Fruit fly (Drosophila melanogaster) whole organism, embryonic: ENCODE results near the gene CG17666.

Experiments
- Antp ChIP-seq: fragments of 200-800 bp; sonication (Bioruptor generic); optimal IDR thresholded peaks from 3 replicates; lab custom pipeline; 2016; ENCODE audit warnings: missing biosample characterization, missing genetic modification characterization
- Awh ChIP-seq: fragments of 200-800 bp; sonication (Bioruptor generic); IDR thresholded peaks from 2 replicates; pipeline ENCODE4, ENCODE4 v1.3.6; 2022; ENCODE audit warnings: missing biosample characterization, missing genetic modification characterization
- CG10147 ChIP-seq: fragments of 200-800 bp; sonication (Bioruptor generic); optimal IDR thresholded peaks from 2 replicates; lab custom pipeline; 2019; ENCODE audit warnings: missing biosample characterization, mild to moderate bottlenecking, missing genetic modification characterization, moderate library complexity
- CG10462 ChIP-seq: fragments of 200-800 bp; sonication (Bioruptor generic); optimal IDR thresholded peaks from 2 replicates; lab custom pipeline; 2016; ENCODE audit warnings: missing biosample characterization, missing genetic modification characterization
- CG11093 ChIP-seq: fragments of 200-800 bp; sonication (Bioruptor generic); IDR thresholded peaks from 3 replicates; pipeline ENCODE4 v1.3.6; 2022; ENCODE audit warnings: missing biosample characterization, missing genetic modification characterization
- CG11456 ChIP-seq: fragments of 200-800 bp; sonication (Bioruptor generic); IDR thresholded peaks from 3 replicates; pipeline ENCODE4 v1.3.6; 2022; ENCODE audit warnings: missing biosample characterization, missing genetic modification characterization
- CG11695 ChIP-seq: fragments of 200-800 bp; sonication (Bioruptor generic); IDR thresholded peaks from 3 replicates; pipeline ENCODE4 v1.3.6; 2022; ENCODE audit warnings: missing biosample characterization, missing genetic modification characterization
- CG13624 ChIP-seq: fragments of 200-800 bp; sonication (Bioruptor generic); optimal IDR thresholded peaks from 2 replicates; lab custom pipeline; 2016; ENCODE audit warnings: missing biosample characterization, missing genetic modification characterization
- CG17385 ChIP-seq: fragments of 200-800 bp; sonication (Bioruptor generic); optimal IDR thresholded peaks from 3 replicates; lab custom pipeline; 2018; ENCODE audit warnings: missing biosample characterization, mild to moderate bottlenecking, missing genetic modification characterization
- CG18011 ChIP-seq: fragments of 200-800 bp; sonication (Bioruptor generic); optimal IDR thresholded peaks from 2 replicates; lab custom pipeline; 2017; ENCODE audit warnings: missing biosample characterization, missing genetic modification characterization, mild to moderate bottlenecking, moderate library complexity, missing genotype
- CG2116 ChIP-seq: fragments of 200-800 bp; sonication (Bioruptor generic); optimal IDR thresholded peaks from 3 replicates; lab custom pipeline; 2018; ENCODE audit warnings: missing biosample characterization, mild to moderate bottlenecking, missing genetic modification characterization
- CG2678 ChIP-seq: fragments of 200-800 bp; sonication (Bioruptor generic); optimal IDR thresholded peaks from 3 replicates; lab custom pipeline; 2019; ENCODE audit warnings: missing biosample characterization, mild to moderate bottlenecking, missing genetic modification characterization, moderate library complexity
- CG2875 ChIP-seq: fragments of 200-800 bp; sonication (Bioruptor generic); optimal IDR thresholded peaks from 2 replicates; lab custom pipeline; 2017; ENCODE audit warnings: missing biosample characterization, mild to moderate bottlenecking, missing genetic modification characterization, missing genetic modification reagents
- CG32532 ChIP-seq: fragments of 200-800 bp; sonication (Bioruptor generic); IDR thresholded peaks from 2 replicates; pipeline ENCODE4 v1.3.6; 2022; ENCODE audit warnings: missing biosample characterization, missing genetic modification characterization
- CG34376 ChIP-seq: fragments of 200-800 bp; sonication (Bioruptor generic); optimal IDR thresholded peaks from 2 replicates; lab custom pipeline; 2018; ENCODE audit warnings: missing biosample characterization, mild to moderate bottlenecking, missing genetic modification characterization
- CG34422 ChIP-seq: fragments of 200-800 bp; sonication (Bioruptor generic); IDR thresholded peaks from 3 replicates; pipeline ENCODE4 v1.3.6; 2022; ENCODE audit warnings: missing biosample characterization, missing genetic modification characterization
- CG7745 ChIP-seq: fragments of 200-800 bp; sonication (Bioruptor generic); optimal IDR thresholded peaks from 2 replicates; lab custom pipeline; 2018; ENCODE audit warnings: missing biosample characterization, mild to moderate bottlenecking, missing genetic modification characterization, moderate library complexity
- CG7987 ChIP-seq: fragments of 200-800 bp; sonication (Bioruptor generic); optimal IDR thresholded peaks from 2 replicates; lab custom pipeline; 2018; ENCODE audit warnings: missing biosample characterization, mild to moderate bottlenecking, missing genetic modification characterization, moderate library complexity
- CG8281 ChIP-seq: fragments of 200-800 bp; sonication (Bioruptor generic); optimal IDR thresholded peaks from 2 replicates; lab custom pipeline; 2018; ENCODE audit warnings: missing biosample characterization, mild to moderate bottlenecking, missing genetic modification characterization, moderate library complexity
- CTCF ChIP-seq: fragments of 200-800 bp; sonication (Bioruptor generic); optimal IDR thresholded peaks from 2 replicates; lab custom pipeline; 2017; ENCODE audit warnings: missing biosample characterization, mild to moderate bottlenecking, missing genetic modification characterization, moderate library complexity
- Deaf1 ChIP-seq: fragments of 200-800 bp; optimal IDR thresholded peaks from 3 replicates; lab custom pipeline; 2019; ENCODE audit warnings: missing biosample characterization, mild to moderate bottlenecking, missing genetic modification characterization, moderate library complexity
- E2f2 ChIP-seq: fragments of 200-800 bp; sonication (Bioruptor generic); IDR thresholded peaks from 2 replicates; pipeline ENCODE4 v1.3.6; 2022; ENCODE audit warnings: missing biosample characterization, missing genetic modification characterization
- Mes4 ChIP-seq: fragments of 200-800 bp; sonication (Bioruptor generic); optimal IDR thresholded peaks from 2 replicates; lab custom pipeline; 2016; ENCODE audit warnings: missing biosample characterization, missing genetic modification characterization
- Myb ChIP-seq: fragments of 200-800 bp; sonication (Bioruptor generic); optimal IDR thresholded peaks from 2 replicates; lab custom pipeline; 2016; ENCODE audit warnings: missing biosample characterization, missing genetic modification characterization
- Nf-YB ChIP-seq: fragments of 200-800 bp; sonication (Bioruptor generic); optimal IDR thresholded peaks from 3 replicates; lab custom pipeline; 2019; ENCODE audit warnings: missing biosample characterization, mild to moderate bottlenecking, missing genetic modification characterization, moderate library complexity
- NfI ChIP-seq: fragments of 200-800 bp; sonication (Bioruptor generic); optimal IDR thresholded peaks from 3 replicates; lab custom pipeline; 2018; ENCODE audit warnings: missing biosample characterization, mild to moderate bottlenecking, missing genetic modification characterization, moderate library complexity
- Pdp1 ChIP-seq, 2 experiments: fragments of 200-800 bp; sonication (Bioruptor generic); optimal IDR thresholded peaks; 3 replicates each; lab custom pipeline; 2016; ENCODE audit warnings: missing biosample characterization in 2 of 2, missing genetic modification characterization in 2 of 2, mild to moderate bottlenecking in 1 of 2, moderate library complexity in 1 of 2
- Rx ChIP-seq: fragments of 200-800 bp; sonication (Bioruptor generic); IDR thresholded peaks from 2 replicates; pipeline ENCODE4 v1.3.6; 2022; ENCODE audit warnings: missing biosample characterization, missing genetic modification characterization
- Scr ChIP-seq: fragments of 200-800 bp; sonication (Bioruptor generic); IDR thresholded peaks from 2 replicates; pipeline ENCODE4 v1.3.6; 2022; ENCODE audit warnings: missing biosample characterization, missing genetic modification characterization; ENCODE audit not compliant: partially characterized antibody
- Trl ChIP-seq, 3 experiments: fragments of >200 bp in 2 of 3; fragments of 200-800 bp in 1 of 3; sonication (Bioruptor generic) in 1 of 3; optimal IDR thresholded peaks; 2 replicates in 1 of 3; 3 replicates in 2 of 3; lab custom pipeline; 2016 to 2017; ENCODE audit warnings: missing biosample characterization in 1 of 3, missing genetic modification characterization in 1 of 3
- Vsx1 ChIP-seq: fragments of 200-800 bp; sonication (Bioruptor generic); optimal IDR thresholded peaks from 2 replicates; lab custom pipeline; 2017; ENCODE audit warnings: missing biosample characterization, mild to moderate bottlenecking, missing genetic modification characterization, missing genetic modification reagents
- ci ChIP-seq: fragments of 200-800 bp; sonication (Bioruptor generic); IDR thresholded peaks from 3 replicates; pipeline ENCODE4 v1.3.6; 2022; ENCODE audit warnings: missing biosample characterization, missing genetic modification characterization
- corto ChIP-seq: fragments of 200-800 bp; sonication (Bioruptor generic); optimal IDR thresholded peaks from 2 replicates; lab custom pipeline; 2016; ENCODE audit warnings: missing biosample characterization, mild to moderate bottlenecking, missing genetic modification characterization, moderate library complexity
- cwo ChIP-seq: fragments of 200-800 bp; sonication (Bioruptor generic); optimal IDR thresholded peaks from 3 replicates; lab custom pipeline; 2017; ENCODE audit warnings: missing biosample characterization, missing genetic modification characterization, mild to moderate bottlenecking, moderate library complexity, missing genetic modification reagents
- gro ChIP-seq: fragments of 200-800 bp; sonication (Bioruptor generic); optimal IDR thresholded peaks from 2 replicates; lab custom pipeline; 2016; ENCODE audit warnings: missing biosample characterization, missing genetic modification characterization
- gsb ChIP-seq: fragments of 200-800 bp; sonication (Bioruptor generic); IDR thresholded peaks from 2 replicates; pipeline ENCODE4 v1.3.6; 2022; ENCODE audit warnings: missing biosample characterization, missing genetic modification characterization
- gsb-n ChIP-seq: fragments of 200-800 bp; sonication (Bioruptor generic); optimal IDR thresholded peaks from 3 replicates; lab custom pipeline; 2018; ENCODE audit warnings: missing biosample characterization, mild to moderate bottlenecking, missing genetic modification characterization
- kni ChIP-seq: fragments of 200-800 bp; sonication (Bioruptor generic); optimal IDR thresholded peaks from 3 replicates; lab custom pipeline; 2017; ENCODE audit warnings: mild to moderate bottlenecking, missing biosample characterization, missing genetic modification reagents, missing genetic modification characterization
- lilli ChIP-seq: fragments of 200-800 bp; sonication (Bioruptor generic); optimal IDR thresholded peaks from 3 replicates; lab custom pipeline; 2016; ENCODE audit warnings: missing biosample characterization, missing genetic modification characterization
- nau ChIP-seq: fragments of 200-800 bp; sonication (Bioruptor generic); optimal IDR thresholded peaks from 3 replicates; lab custom pipeline; 2017; ENCODE audit warnings: missing biosample characterization, mild to moderate bottlenecking, missing genetic modification characterization, missing genetic modification reagents
- rib ChIP-seq: fragments of 200-800 bp; sonication (Bioruptor generic); IDR thresholded peaks from 2 replicates; pipeline ENCODE4 v1.3.6; 2022; ENCODE audit warnings: missing biosample characterization, missing genetic modification characterization
- row ChIP-seq: fragments of 200-800 bp; sonication (Bioruptor generic); IDR thresholded peaks from 3 replicates; pipeline ENCODE4 v1.3.6; 2022; ENCODE audit warnings: missing biosample characterization, missing genetic modification characterization
- schlank ChIP-seq: fragments of 200-800 bp; sonication (Bioruptor generic); optimal IDR thresholded peaks from 2 replicates; lab custom pipeline; 2018; ENCODE audit warnings: missing biosample characterization, mild to moderate bottlenecking, missing genetic modification characterization
- sens ChIP-seq: fragments of 200-800 bp; sonication (Bioruptor generic); peaks from one replicate; lab custom pipeline; 2016; ENCODE audit warnings: missing biosample characterization, missing genetic modification characterization
- seq ChIP-seq: fragments of 200-800 bp; sonication (Bioruptor generic); IDR thresholded peaks from 2 replicates; pipeline ENCODE4 v1.3.6; 2022; ENCODE audit warnings: missing biosample characterization, missing genetic modification characterization
- sug ChIP-seq: fragments of 200-800 bp; optimal IDR thresholded peaks from 2 replicates; lab custom pipeline; 2019; ENCODE audit warnings: missing biosample characterization, mild to moderate bottlenecking, missing genetic modification characterization, moderate library complexity
- tll ChIP-seq, 2 experiments: fragments of 200-800 bp in 1 of 2; fragments of >200 bp in 1 of 2; sonication (Bioruptor generic) in 1 of 2; optimal IDR thresholded peaks; 2 replicates each; lab custom pipeline; 2017 to 2019; ENCODE audit warnings: missing biosample characterization in 2 of 2, missing genetic modification characterization in 2 of 2, mild to moderate bottlenecking in 1 of 2, moderate library complexity in 1 of 2
- zen2 ChIP-seq: fragments of 200-800 bp; sonication (Bioruptor generic); IDR thresholded peaks from 3 replicates; pipeline ENCODE4 v1.3.6; 2022; ENCODE audit warnings: missing biosample characterization, missing genetic modification characterization; ENCODE audit not compliant: partially characterized antibody
- zfh1 ChIP-seq: fragments of 200-800 bp; sonication (Bioruptor generic); IDR thresholded peaks from 3 replicates; pipeline ENCODE4 v1.3.6; 2022; ENCODE audit warnings: missing biosample characterization, missing genetic modification characterization

CG17666 gene

DNA sequence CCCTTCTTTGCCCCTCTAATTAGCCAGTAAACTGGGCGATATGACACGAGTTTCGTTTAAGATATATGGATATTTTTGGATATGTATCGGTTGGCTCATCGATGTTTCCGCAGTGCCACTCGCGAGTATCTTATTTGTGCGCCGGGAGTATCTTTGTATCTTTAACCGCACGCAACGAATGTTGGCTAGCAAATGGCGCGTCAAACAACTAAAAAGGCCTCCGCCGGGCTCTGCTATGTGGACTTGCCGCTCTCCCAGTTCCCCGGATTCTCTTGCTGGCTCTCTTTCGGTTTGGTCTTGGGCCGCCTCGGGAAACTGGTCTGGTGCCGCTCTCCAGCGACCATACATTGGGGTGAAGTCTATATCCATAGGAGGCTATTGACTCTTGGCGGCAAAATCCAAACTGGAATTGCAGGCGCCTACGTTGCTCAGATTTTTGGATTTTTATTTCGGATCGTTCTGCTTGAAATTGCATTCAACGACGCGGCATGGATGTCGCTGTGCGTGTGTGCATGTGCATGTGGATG, 51.3 kb downstream of the CG17666 start:
- TF ChIP-seq schlank (no peak), CG8281 (tag; lab: Kevin White, UChicago) (no peak), ci (GFP tag; lab: Robert Waterston, UW) (peak; percentile 78; the same call in 2 of the 3 replicates), CG13624 (GFP tag; lab: Kevin White, UChicago) (no peak), CG34376 (GFP tag; lab: Kevin White, UChicago) (peak; percentile 41), CG11093 (GFP tag; lab: Robert Waterston, UW) (no peak), sug (tag; lab: Kevin White, UChicago) (peak; percentile 12), Pdp1 (GFP tag; optimal IDR thresholded peaks at IDR 0.05; lab: Kevin White, UChicago) (peak in 1 of 2 experiments; percentile 20), Scr (0 out of 2 replicates have a peak, but pooled peaks have one; percentile 31), tll (GFP tag; optimal IDR thresholded peaks at IDR 0.05; lab: Kevin White, UChicago) (no peak), CG11456 (GFP tag; lab: Robert Waterston, UW) (no peak), Myb (GFP tag; lab: Kevin White, UChicago) (no peak), zfh1 (GFP tag; lab: Robert Waterston, UW) (0 out of 3 replicates have a peak, but pooled peaks have one; percentile 9), CG32532 (GFP tag; lab: Robert Waterston, UW) (peak; percentile 43; the same call in 1 of the 2 replicates), CG10147 (peak; percentile 10), Trl (optimal IDR thresholded peaks at IDR 0.05; lab: Kevin White, UChicago) (peak; percentile 79 to 88), Trl (GFP tag; optimal IDR thresholded peaks at IDR 0.05; lab: Kevin White, UChicago) (peak; percentile 12), gro (GFP tag; lab: Kevin White, UChicago) (peak; percentile 7), nau (GFP tag; lab: Kevin White, UChicago) (peak; percentile 31), zen2 (GFP tag; lab: Robert Waterston, UW) (0 out of 3 replicates have a peak, but pooled peaks have one; percentile 43), CG2116 (no peak), Nf-YB (no peak), CG10462 (GFP tag; lab: Kevin White, UChicago) (no peak), kni (GFP tag; lab: Kevin White, UChicago) (peak; percentile 75), gsb-n (tag; lab: Kevin White, UChicago) (no peak), CG7745 (tag; lab: Kevin White, UChicago) (peak; percentile 1), sens (peak; percentile 69), rib (GFP tag; lab: Robert Waterston, UW) (0 out of 2 replicates have a peak, but pooled peaks have one; percentile 20), CG7987 (GFP tag; lab: Kevin White, UChicago) (no peak), Awh (GFP tag; lab: Robert Waterston, UW) (peak; percentile 35; the same call in 1 of the 2 replicates), gsb (GFP tag; lab: Robert Waterston, UW) (0 out of 2 replicates have a peak, but pooled peaks have one; percentile 26), Rx (no peak), CG18011 (GFP tag; lab: Kevin White, UChicago) (no peak), CG17385 (GFP tag; lab: Kevin White, UChicago) (peak; percentile 12), seq (GFP tag; lab: Robert Waterston, UW) (peak; percentile 36; the same call in 1 of the 2 replicates), NfI (GFP tag; lab: Kevin White, UChicago) (no peak), lilli (GFP tag; lab: Kevin White, UChicago) (no peak), cwo (GFP tag; lab: Kevin White, UChicago) (peak; percentile 21), Antp (GFP tag; lab: Kevin White, UChicago) (no peak), CG34422 (GFP tag; lab: Robert Waterston, UW) (peak; percentile 10; the same call in 1 of the 3 replicates), CG2678 (tag; lab: Kevin White, UChicago) (peak; percentile 19), row (GFP tag; lab: Robert Waterston, UW) (peak; percentile 28; the same call in 1 of the 3 replicates), Mes4 (no peak), E2f2 (peak; percentile 48; the same call in 1 of the 2 replicates), Vsx1 (peak; percentile 5), Deaf1 (tag; lab: Kevin White, UChicago) (peak; percentile 53), CG11695 (GFP tag; lab: Robert Waterston, UW) (no peak), CG2875 (GFP tag; lab: Kevin White, UChicago) (peak; percentile 15), CTCF (GFP tag; lab: Kevin White, UChicago) (no peak), corto (GFP tag; lab: Kevin White, UChicago) (peak; percentile 48)
